Worm (Caenorhabditis elegans) whole organism, L1 larva: ENCODE data around the gene pak-1.

Experiments used
- nhr-237 ChIP-seq: fragments of 150-350 bp; optimal IDR thresholded peaks from 2 replicates; lab custom pipeline; 2014; ENCODE audit warnings: missing biosample characterization, missing genetic modification characterization
- nhr-28 ChIP-seq: fragments of 150-350 bp; optimal IDR thresholded peaks from 2 replicates; lab custom pipeline; 2014; ENCODE audit warnings: missing biosample characterization, missing genetic modification characterization
- snpc-4 ChIP-seq: fragments of 150-350 bp; optimal IDR thresholded peaks from 2 replicates; lab custom pipeline; 2014; ENCODE audit warnings: missing biosample characterization, missing genetic modification characterization
- tbx-2 ChIP-seq: sonication (generic microtip); optimal IDR thresholded peaks from 2 replicates; lab custom pipeline; 2016; ENCODE audit warnings: missing genetic modification characterization, missing compliant biosample characterization
- ztf-4 ChIP-seq: fragments of 150-350 bp; optimal IDR thresholded peaks from 2 replicates; lab custom pipeline; 2014; ENCODE audit warnings: missing biosample characterization, missing genetic modification characterization

- no peak for TF ChIP-seq ztf-4 (tag; lab: Kevin White, UChicago)
- no peak for TF ChIP-seq nhr-237 (tag; lab: Kevin White, UChicago)
- no peak for TF ChIP-seq nhr-28 (tag; lab: Kevin White, UChicago)
- TF ChIP-seq snpc-4: no peak
- no peak for TF ChIP-seq tbx-2 (tag; lab: Kevin White, UChicago)
Measured at ce11 chrX:6010573-6010972, 37.8 kb downstream of the pak-1 start, which contains the start of gene C09B8.3.
